Worm (Caenorhabditis elegans) whole organism, L3 larva: ENCODE data around the gene C33A12.4.

Experiments used
- R02D3.7 ChIP-seq: fragments of 150-350 bp; optimal IDR thresholded peaks from 2 replicates; lab custom pipeline; 2014; ENCODE audit warnings: missing biosample characterization, missing genetic modification characterization
- ZK546.5 ChIP-seq: sonication (generic microtip); optimal IDR thresholded peaks from 2 replicates; lab custom pipeline; 2017; ENCODE audit warnings: missing biosample characterization, missing genetic modification characterization
- aly-2 ChIP-seq: fragments of 150-350 bp; optimal IDR thresholded peaks from 2 replicates; lab custom pipeline; 2014; ENCODE audit warnings: missing biosample characterization, missing genetic modification characterization
- ceh-16 ChIP-seq: sonication (generic microtip); optimal IDR thresholded peaks from 2 replicates; lab custom pipeline; 2017; ENCODE audit warnings: missing biosample characterization, missing genetic modification characterization
- ceh-28 ChIP-seq: fragments of 150-350 bp; optimal IDR thresholded peaks from 2 replicates; lab custom pipeline; 2014; ENCODE audit warnings: missing biosample characterization, missing genetic modification reagents, missing genetic modification characterization
- ceh-82 ChIP-seq: fragments of 150-350 bp; optimal IDR thresholded peaks from 2 replicates; lab custom pipeline; 2014; ENCODE audit warnings: missing biosample characterization, missing genetic modification characterization
- egl-27 ChIP-seq: sonication (generic microtip); optimal IDR thresholded peaks from 4 replicates; lab custom pipeline; 2017; ENCODE audit warnings: missing biosample characterization, missing genetic modification reagents, missing genetic modification characterization
- egl-5 ChIP-seq: fragments of 150-350 bp; optimal IDR thresholded peaks from 2 replicates; lab custom pipeline; 2017; ENCODE audit warnings: missing biosample characterization, missing genetic modification reagents, missing genetic modification characterization, inconsistent platforms
- elt-1 ChIP-seq: fragments of 150-350 bp; optimal IDR thresholded peaks from 2 replicates; lab custom pipeline; 2014; ENCODE audit warnings: missing biosample characterization, missing genetic modification characterization
- elt-2 ChIP-seq: sonication (generic microtip); optimal IDR thresholded peaks from 2 replicates; lab custom pipeline; 2016; ENCODE audit warnings: missing genetic modification reagents, mild to moderate bottlenecking, missing genetic modification characterization, missing compliant biosample characterization
- elt-3 ChIP-seq, 3 experiments: fragments of 150-350 bp in 1 of 3; sonication (generic microtip) in 2 of 3; optimal IDR thresholded peaks; 2 replicates in 2 of 3; 4 replicates in 1 of 3; lab custom pipeline; 2014 to 2017; ENCODE audit warnings: missing biosample characterization in 3 of 3, missing genetic modification characterization in 3 of 3
- fkh-10 ChIP-seq: sonication (generic microtip); optimal IDR thresholded peaks from 2 replicates; lab custom pipeline; 2017; ENCODE audit warnings: missing biosample characterization, missing genetic modification reagents, missing genetic modification characterization
- fkh-2 ChIP-seq: fragments of 150-350 bp; optimal IDR thresholded peaks from 2 replicates; lab custom pipeline; 2014; ENCODE audit warnings: missing biosample characterization, missing genetic modification reagents, missing genetic modification characterization
- fos-1 ChIP-seq: fragments of 150-350 bp; optimal IDR thresholded peaks from 2 replicates; lab custom pipeline; 2014; ENCODE audit warnings: missing biosample characterization, missing genetic modification characterization
- hmg-11 ChIP-seq: sonication (generic microtip); optimal IDR thresholded peaks from 2 replicates; lab custom pipeline; 2016; ENCODE audit warnings: missing genetic modification characterization, missing compliant biosample characterization
- jun-1 ChIP-seq: fragments of 150-350 bp; optimal IDR thresholded peaks from 2 replicates; lab custom pipeline; 2014; ENCODE audit warnings: missing biosample characterization, missing genetic modification reagents, missing genetic modification characterization
- lin-15B ChIP-seq: fragments of 150-350 bp; optimal IDR thresholded peaks from 2 replicates; lab custom pipeline; 2014; ENCODE audit warnings: missing biosample characterization, missing genetic modification characterization
- lin-39 ChIP-seq: fragments of 150-350 bp; optimal IDR thresholded peaks from 2 replicates; lab custom pipeline; 2018; ENCODE audit warnings: missing biosample characterization, missing genetic modification reagents, missing genetic modification characterization
- lsy-12 ChIP-seq: sonication (generic microtip); optimal IDR thresholded peaks from 2 replicates; lab custom pipeline; 2016; ENCODE audit warnings: mild to moderate bottlenecking, missing genetic modification characterization, missing compliant biosample characterization
- mdl-1 ChIP-seq: fragments of 150-350 bp; optimal IDR thresholded peaks from 2 replicates; lab custom pipeline; 2014; ENCODE audit warnings: missing biosample characterization, missing genetic modification characterization
- nfya-1 ChIP-seq: sonication (generic microtip); optimal IDR thresholded peaks from 2 replicates; lab custom pipeline; 2017; ENCODE audit warnings: missing genetic modification characterization, mild to moderate bottlenecking, missing compliant biosample characterization, antibody characterized with exemption, moderate library complexity; ENCODE audit not compliant: insufficient read depth
- nhr-11 ChIP-seq: fragments of 150-350 bp; optimal IDR thresholded peaks from 2 replicates; lab custom pipeline; 2014; ENCODE audit warnings: missing biosample characterization, missing genetic modification characterization
- nhr-12 ChIP-seq: fragments of 150-350 bp; optimal IDR thresholded peaks from 2 replicates; lab custom pipeline; 2014; ENCODE audit warnings: missing biosample characterization, missing genetic modification characterization
- nhr-23 ChIP-seq: fragments of 150-350 bp; optimal IDR thresholded peaks from 2 replicates; lab custom pipeline; 2014; ENCODE audit warnings: missing biosample characterization, missing genetic modification reagents, missing genetic modification characterization
- nhr-25 ChIP-seq: sonication (generic microtip); optimal IDR thresholded peaks from 2 replicates; lab custom pipeline; 2017; ENCODE audit warnings: missing biosample characterization, missing genetic modification characterization
- nhr-28 ChIP-seq: fragments of 150-350 bp; optimal IDR thresholded peaks from 2 replicates; lab custom pipeline; 2014; ENCODE audit warnings: missing biosample characterization, missing genetic modification characterization
- nhr-43 ChIP-seq: sonication (generic microtip); optimal IDR thresholded peaks from 2 replicates; lab custom pipeline; 2016; ENCODE audit warnings: mild to moderate bottlenecking, missing genetic modification characterization, missing compliant biosample characterization; ENCODE audit not compliant: poor library complexity, severe bottlenecking
- nhr-77 ChIP-seq: fragments of 150-350 bp; optimal IDR thresholded peaks from 2 replicates; lab custom pipeline; 2014; ENCODE audit warnings: missing biosample characterization, missing genetic modification characterization
- pqm-1 ChIP-seq: fragments of 150-350 bp; optimal IDR thresholded peaks from 2 replicates; lab custom pipeline; 2017; ENCODE audit warnings: missing biosample characterization, missing genetic modification characterization, inconsistent platforms
- sea-2 ChIP-seq: fragments of 150-350 bp; sonication (generic microtip); optimal IDR thresholded peaks from 4 replicates; lab custom pipeline; 2014; ENCODE audit warnings: missing biosample characterization, missing genetic modification reagents, missing genetic modification characterization
- skn-1 ChIP-seq: fragments of 150-350 bp; optimal IDR thresholded peaks from 2 replicates; lab custom pipeline; 2014; ENCODE audit warnings: missing biosample characterization, missing genetic modification characterization
- snpc-4 ChIP-seq: fragments of 150-350 bp; optimal IDR thresholded peaks from 2 replicates; lab custom pipeline; 2014; ENCODE audit warnings: missing biosample characterization, missing genetic modification characterization
- tbx-2 ChIP-seq: sonication (generic microtip); optimal IDR thresholded peaks from 2 replicates; lab custom pipeline; 2016; ENCODE audit warnings: mild to moderate bottlenecking, missing genetic modification characterization, missing compliant biosample characterization
- unc-62 ChIP-seq: fragments of 150-350 bp; sonication (generic microtip); optimal IDR thresholded peaks from 4 replicates; lab custom pipeline; 2014; ENCODE audit warnings: missing biosample characterization, missing genetic modification reagents, missing genetic modification characterization
- ztf-11 ChIP-seq: fragments of 150-350 bp; optimal IDR thresholded peaks from 2 replicates; lab custom pipeline; 2014; ENCODE audit warnings: missing biosample characterization, missing genetic modification characterization
- ztf-4 ChIP-seq: fragments of 150-350 bp; optimal IDR thresholded peaks from 2 replicates; lab custom pipeline; 2014; ENCODE audit warnings: missing biosample characterization, missing genetic modification characterization

C33A12.4 gene

DNA sequence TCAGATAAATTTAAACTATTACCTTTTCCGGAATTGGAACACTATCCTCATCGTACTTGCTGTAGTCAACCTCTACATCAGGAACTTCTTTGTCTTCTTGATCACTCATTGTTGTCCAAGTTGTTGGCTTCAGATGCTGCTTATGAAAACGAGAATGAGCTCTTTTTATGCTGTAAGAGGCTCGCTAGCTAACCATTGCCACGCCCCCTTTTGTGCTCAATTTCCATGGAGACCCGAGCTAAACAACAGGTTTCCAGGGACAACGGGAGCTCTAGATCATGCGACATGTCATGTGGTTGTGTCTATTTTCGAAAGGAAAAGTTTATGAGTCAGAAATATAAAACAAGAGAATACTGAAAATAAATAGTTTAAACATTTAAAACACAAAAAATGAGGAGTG is at the start of gene C33A12.4:
Gene C33A12.4, minus strand, starts transcription at position 131 of the 400 bp plus-strand sequence.
- TF ChIP-seq fkh-10 (GFP tag; lab: Kevin White, UChicago): peak; percentile 17
- no peak for TF ChIP-seq egl-5 (tag; lab: Kevin White, UChicago)
- no peak for TF ChIP-seq skn-1 (tag; lab: Kevin White, UChicago)
- no peak for TF ChIP-seq nhr-23 (tag; lab: Kevin White, UChicago)
- TF ChIP-seq nfya-1 (tag; lab: Kevin White, UChicago): peak; percentile 2
- TF ChIP-seq nhr-25 (tag; lab: Kevin White, UChicago): no peak
- TF ChIP-seq aly-2 (tag; lab: Kevin White, UChicago): no peak
- TF ChIP-seq ztf-11 (tag; lab: Kevin White, UChicago): no peak
- TF ChIP-seq ZK546.5 (tag; lab: Kevin White, UChicago): no peak
- no peak for TF ChIP-seq tbx-2
- no peak for TF ChIP-seq fos-1
- TF ChIP-seq egl-27 (tag; lab: Kevin White, UChicago): no peak

ce11 chrIV:9545986-9546385 is 35.6 kb upstream of the C33A12.4 start, which contains the start of gene T05A1.5:
TSS of gene T05A1.5 (plus strand) at chrIV:9546286.
- TF ChIP-seq nhr-28 (tag; lab: Kevin White, UChicago): no peak
- no peak for TF ChIP-seq nfya-1 (tag; lab: Kevin White, UChicago)
- no peak for TF ChIP-seq aly-2 (tag; lab: Kevin White, UChicago)
- TF ChIP-seq ztf-11 (tag; lab: Kevin White, UChicago): no peak
- TF ChIP-seq ceh-82 (tag; lab: Kevin White, UChicago): no peak
- no peak for TF ChIP-seq nhr-43 (tag; lab: Kevin White, UChicago)
- TF ChIP-seq ceh-16 (tag; lab: Kevin White, UChicago): no peak
- no peak for TF ChIP-seq hmg-11
- TF ChIP-seq nhr-77 (tag; lab: Kevin White, UChicago): no peak
- no peak for TF ChIP-seq fos-1
- no peak for TF ChIP-seq nhr-11 (tag; lab: Kevin White, UChicago)
- no peak for TF ChIP-seq R02D3.7 (tag; lab: Kevin White, UChicago)
- TF ChIP-seq nhr-12: no peak
- no peak for TF ChIP-seq snpc-4 (tag; lab: Kevin White, UChicago)
- TF ChIP-seq ztf-4: no peak
- TF ChIP-seq nhr-23 (tag; lab: Kevin White, UChicago): no peak
- TF ChIP-seq lin-39 (tag; lab: Kevin White, UChicago): no peak
- no peak for TF ChIP-seq elt-1 (tag; lab: Kevin White, UChicago)

ce11 chrIV:9540342-9540856 is 30.0 kb upstream of the C33A12.4 start, which contains the start of gene fbl-1:
TSS of gene fbl-1 (plus strand) at chrIV:9540806.
- no peak for TF ChIP-seq elt-3 (tag; optimal IDR thresholded peaks at IDR 0.05; lab: Kevin White, UChicago)
- peak; percentile 84 for TF ChIP-seq pqm-1 (tag; lab: Kevin White, UChicago)
- TF ChIP-seq lsy-12 (tag; lab: Kevin White, UChicago): no peak
- peak; percentile 90 for TF ChIP-seq elt-2 (tag; lab: Kevin White, UChicago)

- no peak for TF ChIP-seq mdl-1 (tag; lab: Kevin White, UChicago)
- no peak for TF ChIP-seq tbx-2
- no peak for TF ChIP-seq aly-2 (tag; lab: Kevin White, UChicago)
- TF ChIP-seq ZK546.5 (tag; lab: Kevin White, UChicago): no peak
- TF ChIP-seq fkh-2: peak; percentile 87
- peak; percentile 47 for TF ChIP-seq unc-62 (GFP tag; lab: Kevin White, UChicago)
- TF ChIP-seq pqm-1 (tag; lab: Kevin White, UChicago): no peak
- no peak for TF ChIP-seq R02D3.7 (tag; lab: Kevin White, UChicago)
- no peak for TF ChIP-seq sea-2 (GFP tag; lab: Kevin White, UChicago)
- no peak for TF ChIP-seq nhr-43 (tag; lab: Kevin White, UChicago)
- peak; percentile 44 for TF ChIP-seq lin-39 (tag; lab: Kevin White, UChicago)
- peak; percentile 69 for TF ChIP-seq egl-5 (tag; lab: Kevin White, UChicago)
Observed at ce11 chrIV:9538214-9538613, 27.8 kb upstream of the C33A12.4 start.

- no peak for TF ChIP-seq unc-62 (GFP tag; lab: Kevin White, UChicago)
- no peak for TF ChIP-seq snpc-4 (tag; lab: Kevin White, UChicago)
- peak; percentile 15 for TF ChIP-seq pqm-1 (tag; lab: Kevin White, UChicago)
- TF ChIP-seq ceh-28: no peak
- TF ChIP-seq mdl-1 (tag; lab: Kevin White, UChicago): no peak
- TF ChIP-seq elt-2 (tag; lab: Kevin White, UChicago): peak; percentile 79
- TF ChIP-seq lin-39 (tag; lab: Kevin White, UChicago): no peak
- no peak for TF ChIP-seq fos-1
- TF ChIP-seq egl-5 (tag; lab: Kevin White, UChicago): no peak
- TF ChIP-seq tbx-2: no peak
- no peak for TF ChIP-seq fkh-10 (GFP tag; lab: Kevin White, UChicago)
- no peak for TF ChIP-seq jun-1 (tag; lab: Kevin White, UChicago)
- no peak for TF ChIP-seq lin-15B (tag; lab: Kevin White, UChicago)
Observed at ce11 chrIV:9537500-9537899, 27.1 kb upstream of the C33A12.4 start.
